Worm (Caenorhabditis elegans): ENCODE results near the gene mes-4.

ce11 chrV:13415462-13415861 is 21.9 kb downstream of the mes-4 start:
- TF ChIP-seq ceh-82 (tag; optimal IDR thresholded peaks at IDR 0.05) (no peak), fkh-10 (GFP tag; optimal IDR thresholded peaks at IDR 0.05) (no peak), pqm-1 (tag; optimal IDR thresholded peaks at IDR 0.05) (no peak), nhr-67 (tag; optimal IDR thresholded peaks at IDR 0.05) (no peak), jun-1 (tag; optimal IDR thresholded peaks at IDR 0.05) (no peak), nhr-77 (tag; optimal IDR thresholded peaks at IDR 0.05) (no peak), mml-1 (tag; optimal IDR thresholded peaks at IDR 0.05) (no peak), skn-1 (tag; optimal IDR thresholded peaks at IDR 0.05) (no peak)

All from whole organism, L3 larva.